Worm (Caenorhabditis elegans) whole organism, mixed stage, embryonic: ENCODE data around the gene C12D8.20.

ENCODE experiments used
- M03D4.4 ChIP-seq: sonication (generic microtip); optimal IDR thresholded peaks from 2 replicates; lab custom pipeline; 2017; ENCODE audit warnings: mild to moderate bottlenecking, missing genetic modification characterization, missing compliant biosample characterization
- bed-3 ChIP-seq: fragments of 200-800 bp; sonication (Bioruptor generic); optimal IDR thresholded peaks from 3 replicates; lab custom pipeline; 2018; ENCODE audit warnings: mild to moderate bottlenecking, missing genetic modification characterization, moderate library complexity, missing compliant biosample characterization
- blmp-1 ChIP-seq: fragments of 150-350 bp; optimal IDR thresholded peaks from 2 replicates; lab custom pipeline; 2014; ENCODE audit warnings: missing biosample characterization, missing genetic modification characterization
- ceh-39 ChIP-seq: fragments of 150-350 bp; optimal IDR thresholded peaks from 2 replicates; lab custom pipeline; 2014; ENCODE audit warnings: missing biosample characterization, missing genetic modification characterization
- ceh-43 ChIP-seq: fragments of 200-800 bp; sonication (Bioruptor generic); optimal IDR thresholded peaks from 2 replicates; lab custom pipeline; 2018; ENCODE audit warnings: mild to moderate bottlenecking, missing genetic modification characterization, moderate library complexity, missing compliant biosample characterization
- ceh-83 ChIP-seq: fragments of 200-800 bp; sonication (Bioruptor generic); optimal IDR thresholded peaks from 2 replicates; lab custom pipeline; 2018; ENCODE audit warnings: mild to moderate bottlenecking, missing genetic modification characterization, missing compliant biosample characterization
- ces-1 ChIP-seq: fragments of 150-350 bp; optimal IDR thresholded peaks from 2 replicates; lab custom pipeline; 2014; ENCODE audit warnings: missing biosample characterization, missing genetic modification reagents, missing genetic modification characterization
- cnd-1 ChIP-seq: fragments of 200-800 bp; sonication (Bioruptor generic); optimal IDR thresholded peaks from 2 replicates; lab custom pipeline; 2018; ENCODE audit warnings: mild to moderate bottlenecking, missing genetic modification characterization, missing compliant biosample characterization
- drap-1 ChIP-seq: fragments of 200-800 bp; sonication (Bioruptor generic); optimal IDR thresholded peaks from 3 replicates; lab custom pipeline; 2018; ENCODE audit warnings: mild to moderate bottlenecking, missing genetic modification characterization, missing compliant biosample characterization
- elt-1 ChIP-seq: sonication (generic microtip); optimal IDR thresholded peaks from 2 replicates; lab custom pipeline; 2017; ENCODE audit warnings: missing genetic modification characterization, mild to moderate bottlenecking, missing compliant biosample characterization, antibody characterized with exemption, moderate library complexity, borderline replicate concordance; ENCODE audit not compliant: insufficient read depth
- elt-3 ChIP-seq: fragments of 150-350 bp; optimal IDR thresholded peaks from 2 replicates; lab custom pipeline; 2014; ENCODE audit warnings: missing biosample characterization, missing genetic modification characterization
- flh-1 ChIP-seq: fragments of 200-800 bp; sonication (Bioruptor generic); optimal IDR thresholded peaks from 2 replicates; lab custom pipeline; 2018; ENCODE audit warnings: mild to moderate bottlenecking, missing genetic modification characterization, moderate library complexity, missing compliant biosample characterization
- ham-2 ChIP-seq: fragments of 200-800 bp; sonication (Bioruptor generic); optimal IDR thresholded peaks from 2 replicates; lab custom pipeline; 2018; ENCODE audit warnings: mild to moderate bottlenecking, missing genetic modification characterization, missing compliant biosample characterization
- hlh-1 ChIP-seq: fragments of 150-350 bp; optimal IDR thresholded peaks from 2 replicates; lab custom pipeline; 2014; ENCODE audit warnings: missing biosample characterization, missing genetic modification reagents, missing genetic modification characterization
- lin-13 ChIP-seq: fragments of 150-350 bp; optimal IDR thresholded peaks from 2 replicates; lab custom pipeline; 2014; ENCODE audit warnings: missing biosample characterization, missing genetic modification characterization
- lin-32 ChIP-seq: fragments of 200-800 bp; sonication (Bioruptor generic); optimal IDR thresholded peaks from 2 replicates; lab custom pipeline; 2018; ENCODE audit warnings: mild to moderate bottlenecking, missing genetic modification characterization, missing compliant biosample characterization
- lsy-2 ChIP-seq: fragments of 150-350 bp; optimal IDR thresholded peaks from 2 replicates; lab custom pipeline; 2014; ENCODE audit warnings: missing biosample characterization, missing genetic modification characterization
- mab-5 ChIP-seq: fragments of 150-350 bp; optimal IDR thresholded peaks from 2 replicates; lab custom pipeline; 2014; ENCODE audit warnings: missing biosample characterization, missing genetic modification characterization
- mep-1 ChIP-seq: fragments of 150-350 bp; optimal IDR thresholded peaks from 2 replicates; lab custom pipeline; 2017; ENCODE audit warnings: missing biosample characterization, missing genetic modification reagents, missing genetic modification characterization, inconsistent platforms
- mls-2 ChIP-seq: sonication (generic microtip); optimal IDR thresholded peaks from 2 replicates; lab custom pipeline; 2016; ENCODE audit warnings: mild to moderate bottlenecking, missing genetic modification characterization, moderate library complexity, missing compliant biosample characterization
- nhr-12 ChIP-seq: fragments of 150-350 bp; optimal IDR thresholded peaks from 2 replicates; lab custom pipeline; 2014; ENCODE audit warnings: missing biosample characterization, missing genetic modification characterization
- nhr-2 ChIP-seq: fragments of 150-350 bp; optimal IDR thresholded peaks from 2 replicates; lab custom pipeline; 2014; ENCODE audit warnings: missing biosample characterization, missing genetic modification characterization
- nhr-237 ChIP-seq: fragments of 150-350 bp; optimal IDR thresholded peaks from 2 replicates; lab custom pipeline; 2014; ENCODE audit warnings: missing biosample characterization, missing genetic modification characterization
- nhr-28 ChIP-seq: fragments of 150-350 bp; optimal IDR thresholded peaks from 2 replicates; lab custom pipeline; 2014; ENCODE audit warnings: missing biosample characterization, missing genetic modification characterization
- nhr-76 ChIP-seq: sonication (generic microtip); optimal IDR thresholded peaks from 2 replicates; lab custom pipeline; 2017; ENCODE audit warnings: missing biosample characterization, missing genetic modification characterization
- pha-4 ChIP-seq: fragments of 150-350 bp; optimal IDR thresholded peaks from 2 replicates; lab custom pipeline; 2018; ENCODE audit warnings: missing biosample characterization, missing genetic modification reagents, missing genetic modification characterization
- sem-2 ChIP-seq: fragments of 200-800 bp; sonication (Bioruptor generic); optimal IDR thresholded peaks from 2 replicates; lab custom pipeline; 2018; ENCODE audit warnings: mild to moderate bottlenecking, missing genetic modification characterization, missing compliant biosample characterization
- snpc-4 ChIP-seq: fragments of 150-350 bp; optimal IDR thresholded peaks from 2 replicates; lab custom pipeline; 2014; ENCODE audit warnings: missing biosample characterization, missing genetic modification characterization
- sptf-1 ChIP-seq: sonication (generic microtip); optimal IDR thresholded peaks from 2 replicates; lab custom pipeline; 2017; ENCODE audit warnings: mild to moderate bottlenecking, missing genetic modification characterization, moderate library complexity, missing compliant biosample characterization
- tbx-8 ChIP-seq: fragments of 200-800 bp; sonication (Bioruptor generic); optimal IDR thresholded peaks from 2 replicates; lab custom pipeline; 2018; ENCODE audit warnings: mild to moderate bottlenecking, missing genetic modification characterization, moderate library complexity, missing compliant biosample characterization
- unc-120 ChIP-seq: sonication (generic microtip); optimal IDR thresholded peaks from 2 replicates; lab custom pipeline; 2017; ENCODE audit warnings: missing genetic modification characterization, missing compliant biosample characterization; ENCODE audit not compliant: poor library complexity, severe bottlenecking
- unc-39 ChIP-seq: fragments of 150-350 bp; optimal IDR thresholded peaks from 2 replicates; lab custom pipeline; 2014; ENCODE audit warnings: missing biosample characterization, missing genetic modification characterization
- unc-62 ChIP-seq: fragments of 150-350 bp; optimal IDR thresholded peaks from 2 replicates; lab custom pipeline; 2014; ENCODE audit warnings: missing biosample characterization, missing genetic modification reagents, missing genetic modification characterization
- zip-8 ChIP-seq: fragments of 150-350 bp; optimal IDR thresholded peaks from 2 replicates; lab custom pipeline; 2014; ENCODE audit warnings: missing biosample characterization, missing genetic modification characterization
- ztf-11 ChIP-seq: fragments of 150-350 bp; optimal IDR thresholded peaks from 2 replicates; lab custom pipeline; 2014; ENCODE audit warnings: missing biosample characterization, missing genetic modification characterization

C12D8.20 gene

ce11 chrV:10222007-10222406, at the start of gene C12D8.20:
TSS of gene C12D8.20 (plus strand) at chrV:10222307.
- no peak for TF ChIP-seq nhr-28 (tag; lab: Kevin White, UChicago)
- TF ChIP-seq sptf-1 = no peak
- no peak for TF ChIP-seq flh-1 (GFP tag; lab: Kevin White, UChicago)
- no peak for TF ChIP-seq ceh-83 (GFP tag; lab: Kevin White, UChicago)
- TF ChIP-seq unc-39 (tag; lab: Kevin White, UChicago) = no peak
- no peak for TF ChIP-seq tbx-8
- TF ChIP-seq lin-13 (tag; lab: Kevin White, UChicago) = no peak
- no peak for TF ChIP-seq lin-32 (GFP tag; lab: Kevin White, UChicago)
- no peak for TF ChIP-seq mep-1 (tag; lab: Kevin White, UChicago)
- no peak for TF ChIP-seq hlh-1 (tag; lab: Kevin White, UChicago)
- TF ChIP-seq ces-1 (GFP tag; lab: Kevin White, UChicago) = no peak
- TF ChIP-seq ham-2 (GFP tag; lab: Kevin White, UChicago) = no peak
- TF ChIP-seq M03D4.4 = no peak
- no peak for TF ChIP-seq snpc-4 (tag; lab: Kevin White, UChicago)
- no peak for TF ChIP-seq sem-2
- no peak for TF ChIP-seq bed-3 (GFP tag; lab: Kevin White, UChicago)
- no peak for TF ChIP-seq nhr-76 (tag; lab: Kevin White, UChicago)
- no peak for TF ChIP-seq ceh-43 (GFP tag; lab: Kevin White, UChicago)
- no peak for TF ChIP-seq unc-120 (tag; lab: Kevin White, UChicago)
- no peak for TF ChIP-seq ztf-11

ce11 chrV:10173653-10174052, 48.5 kb upstream of the C12D8.20 start, which contains the start of gene egl-3:
TSS of gene egl-3 (minus strand) at chrV:10173753.
- no peak for TF ChIP-seq mep-1 (tag; lab: Kevin White, UChicago)
- no peak for TF ChIP-seq M03D4.4
- TF ChIP-seq sptf-1 = no peak
- no peak for TF ChIP-seq bed-3 (GFP tag; lab: Kevin White, UChicago)
- no peak for TF ChIP-seq ztf-11
- no peak for TF ChIP-seq lin-13 (tag; lab: Kevin White, UChicago)
- TF ChIP-seq lsy-2 (tag; lab: Kevin White, UChicago) = no peak
- no peak for TF ChIP-seq mls-2 (tag; lab: Kevin White, UChicago)
- no peak for TF ChIP-seq mab-5 (tag; lab: Kevin White, UChicago)
- TF ChIP-seq ceh-39 (tag; lab: Kevin White, UChicago) = no peak
- TF ChIP-seq ces-1 (GFP tag; lab: Kevin White, UChicago) = no peak
- TF ChIP-seq nhr-237 (tag; lab: Kevin White, UChicago) = no peak
- no peak for TF ChIP-seq pha-4 (tag; lab: Kevin White, UChicago)
- no peak for TF ChIP-seq drap-1 (GFP tag; lab: Kevin White, UChicago)

DNA sequence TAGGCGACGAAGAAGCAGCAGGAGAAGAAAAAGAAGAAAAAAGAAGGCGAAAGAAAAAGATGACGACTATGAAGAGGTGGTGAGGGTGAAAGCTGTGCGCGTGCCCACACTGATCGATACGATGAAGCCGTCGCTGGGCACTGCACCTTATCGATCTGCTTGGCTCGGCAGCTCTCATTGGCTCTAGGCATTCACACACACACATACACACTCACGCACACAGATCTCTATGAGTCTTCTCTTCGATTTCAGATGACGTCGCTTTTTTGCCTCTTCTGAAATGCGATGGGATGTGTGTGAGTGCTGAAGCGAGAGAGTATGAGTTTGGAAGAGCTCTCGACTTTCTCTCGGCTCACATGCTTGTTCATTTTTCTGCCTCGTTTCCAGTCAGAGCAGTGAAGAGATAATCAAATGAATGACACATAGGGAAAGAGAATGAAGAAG, 47.5 kb upstream of the C12D8.20 start:
- TF ChIP-seq drap-1 (GFP tag; lab: Kevin White, UChicago) (no peak), mls-2 (tag; lab: Kevin White, UChicago) (peak; percentile 69), unc-62 (GFP tag; lab: Kevin White, UChicago) (peak; percentile 12), ces-1 (GFP tag; lab: Kevin White, UChicago) (peak; percentile 90)
- TF ChIP-seq, all 35 proteins: peak for 3

ce11 chrV:10178166-10178565, 43.9 kb upstream of the C12D8.20 start:
- TF ChIP-seq nhr-12 (tag; lab: Kevin White, UChicago) = no peak
- TF ChIP-seq lin-13 (tag; lab: Kevin White, UChicago) = peak; percentile 40
- TF ChIP-seq ceh-43 (GFP tag; lab: Kevin White, UChicago) = no peak
- no peak for TF ChIP-seq unc-62 (GFP tag; lab: Kevin White, UChicago)
- no peak for TF ChIP-seq hlh-1 (tag; lab: Kevin White, UChicago)
- TF ChIP-seq ces-1 (GFP tag; lab: Kevin White, UChicago) = peak; percentile 19
- TF ChIP-seq bed-3 (GFP tag; lab: Kevin White, UChicago) = no peak
- peak; percentile 48 for TF ChIP-seq sptf-1
- TF ChIP-seq M03D4.4 = no peak
- TF ChIP-seq ham-2 (GFP tag; lab: Kevin White, UChicago) = no peak
- no peak for TF ChIP-seq unc-39 (tag; lab: Kevin White, UChicago)
- TF ChIP-seq snpc-4 (tag; lab: Kevin White, UChicago) = no peak
- no peak for TF ChIP-seq drap-1 (GFP tag; lab: Kevin White, UChicago)
- TF ChIP-seq tbx-8 = no peak
- no peak for TF ChIP-seq ztf-11
- TF ChIP-seq pha-4 (tag; lab: Kevin White, UChicago) = no peak
- no peak for TF ChIP-seq mab-5 (tag; lab: Kevin White, UChicago)
- TF ChIP-seq zip-8 (tag; lab: Kevin White, UChicago) = no peak
- TF ChIP-seq nhr-2 (tag; lab: Kevin White, UChicago) = no peak
- no peak for TF ChIP-seq lin-32 (GFP tag; lab: Kevin White, UChicago)
- no peak for TF ChIP-seq nhr-28 (tag; lab: Kevin White, UChicago)
- peak; percentile 67 for TF ChIP-seq unc-120 (tag; lab: Kevin White, UChicago)
- TF ChIP-seq mls-2 (tag; lab: Kevin White, UChicago) = no peak
- no peak for TF ChIP-seq ceh-83 (GFP tag; lab: Kevin White, UChicago)
- TF ChIP-seq elt-3 (tag; lab: Kevin White, UChicago) = no peak
- TF ChIP-seq lsy-2 (tag; lab: Kevin White, UChicago) = peak; percentile 30
- TF ChIP-seq blmp-1 (tag; lab: Kevin White, UChicago) = peak; percentile 86
- TF ChIP-seq elt-1 (tag; lab: Kevin White, UChicago) = no peak
- peak; percentile 0 for TF ChIP-seq ceh-39 (tag; lab: Kevin White, UChicago)
- no peak for TF ChIP-seq sem-2
- TF ChIP-seq nhr-76 (tag; lab: Kevin White, UChicago) = no peak
- peak; percentile 61 for TF ChIP-seq nhr-237 (tag; lab: Kevin White, UChicago)
- no peak for TF ChIP-seq cnd-1 (tag; lab: Kevin White, UChicago)
- TF ChIP-seq mep-1 (tag; lab: Kevin White, UChicago) = peak; percentile 62
- TF ChIP-seq flh-1 (GFP tag; lab: Kevin White, UChicago) = no peak
